Fruit fly (Drosophila melanogaster) whole organism: ENCODE results near the gene Polr1B.

Source experiments
- CG8478 ChIP-seq: fragments of >200 bp; optimal IDR thresholded peaks from 2 replicates; lab custom pipeline; 2018; ENCODE audit warnings: inconsistent platforms
- Dll ChIP-seq: fragments of >200 bp; optimal IDR thresholded peaks from 2 replicates; lab custom pipeline; 2017
- EcR ChIP-seq, 2 experiments: fragments of >200 bp; optimal IDR thresholded peaks; 2 replicates each; lab custom pipeline; 2017; ENCODE audit warnings: missing biosample characterization in 2 of 2, missing genetic modification characterization in 2 of 2, missing genetic modification reagents in 2 of 2
- pan ChIP-seq: fragments of >200 bp; optimal IDR thresholded peaks from 2 replicates; lab custom pipeline; 2017
- psq ChIP-seq: fragments of >200 bp; optimal IDR thresholded peaks from 2 replicates; lab custom pipeline; 2017
- usp ChIP-seq: fragments of >200 bp; optimal IDR thresholded peaks from 2 replicates; lab custom pipeline; 2017; ENCODE audit warnings: missing biosample characterization, missing genetic modification characterization, mixed read lengths

Polr1B gene

dm6 chr2L:392529-392928 lies 11.6 kb upstream of the Polr1B start:
- TF ChIP-seq Dll (lab: Kevin White, UChicago) (no peak), EcR (GFP tag; optimal IDR thresholded peaks at IDR 0.05; lab: Kevin White, UChicago) (no peak), psq (lab: Kevin White, UChicago) (no peak), CG8478 (lab: Kevin White, UChicago) (no peak), usp (no peak), pan (lab: Kevin White, UChicago) (no peak)

- TF ChIP-seq CG8478 (lab: Kevin White, UChicago) (no peak), EcR (GFP tag; optimal IDR thresholded peaks at IDR 0.05; lab: Kevin White, UChicago) (no peak), pan (lab: Kevin White, UChicago) (no peak), usp (no peak), psq (lab: Kevin White, UChicago) (no peak), Dll (lab: Kevin White, UChicago) (no peak)
Measured at dm6 chr2L:395366-396117, 8.5 kb upstream of the Polr1B start.

- no peak for TF ChIP-seq EcR (GFP tag; optimal IDR thresholded peaks at IDR 0.05; lab: Kevin White, UChicago)
- TF ChIP-seq pan (lab: Kevin White, UChicago), result no peak
- TF ChIP-seq usp, result no peak
- no peak for TF ChIP-seq Dll (lab: Kevin White, UChicago)
- no peak for TF ChIP-seq psq (lab: Kevin White, UChicago)
- TF ChIP-seq CG8478 (lab: Kevin White, UChicago), result no peak
Measured at dm6 chr2L:402098-402497, 2.0 kb upstream of the Polr1B start, which contains the start of gene CG4213. Gene CG4213 (minus strand): TSS chr2L:402198.

- TF ChIP-seq psq (lab: Kevin White, UChicago), result no peak
- no peak for TF ChIP-seq pan (lab: Kevin White, UChicago)
- TF ChIP-seq Dll (lab: Kevin White, UChicago), result no peak
Measured at dm6 chr2L:412931-413330, 8.8 kb downstream of the Polr1B start.

dm6 chr2L:413894-414293 lies 9.8 kb downstream of the Polr1B start:
- TF ChIP-seq usp, result no peak
- TF ChIP-seq Dll (lab: Kevin White, UChicago), result no peak
- TF ChIP-seq pan (lab: Kevin White, UChicago), result no peak
- TF ChIP-seq CG8478 (lab: Kevin White, UChicago), result no peak

dm6 chr2L:414593-415399 lies 10.7 kb downstream of the Polr1B start, which contains the start of the genes AP-2alpha and ebi:
Gene AP-2alpha (minus strand): TSS chr2L:414777.
Gene ebi (plus strand): TSS chr2L:415067.
- no peak for TF ChIP-seq EcR (GFP tag; optimal IDR thresholded peaks at IDR 0.05; lab: Kevin White, UChicago)
- no peak for TF ChIP-seq pan (lab: Kevin White, UChicago)
- TF ChIP-seq psq (lab: Kevin White, UChicago), result no peak
- no peak for TF ChIP-seq Dll (lab: Kevin White, UChicago)
- no peak for TF ChIP-seq usp
- no peak for TF ChIP-seq CG8478 (lab: Kevin White, UChicago)

dm6 chr2L:419620-420184 lies 15.6 kb downstream of the Polr1B start, which contains the start of the genes CG13690 and RpLP1:
Gene CG13690 (minus strand): TSS chr2L:419652.
Gene RpLP1 (plus strand): TSS chr2L:419952.
- TF ChIP-seq CG8478 (lab: Kevin White, UChicago), result no peak
- no peak for TF ChIP-seq EcR (GFP tag; optimal IDR thresholded peaks at IDR 0.05; lab: Kevin White, UChicago)
- TF ChIP-seq usp, result no peak
- no peak for TF ChIP-seq pan (lab: Kevin White, UChicago)
- no peak for TF ChIP-seq Dll (lab: Kevin White, UChicago)
- no peak for TF ChIP-seq psq (lab: Kevin White, UChicago)

- TF ChIP-seq Dll (lab: Kevin White, UChicago), result no peak
- TF ChIP-seq psq (lab: Kevin White, UChicago), result no peak
- no peak for TF ChIP-seq CG8478 (lab: Kevin White, UChicago)
- TF ChIP-seq pan (lab: Kevin White, UChicago), result no peak
- no peak for TF ChIP-seq EcR (GFP tag; optimal IDR thresholded peaks at IDR 0.05; lab: Kevin White, UChicago)
- TF ChIP-seq usp, result no peak
Measured at dm6 chr2L:421119-421821, 17.2 kb downstream of the Polr1B start, which contains the start of the genes CG11885 and CG13692. Gene CG11885 (minus strand): TSS chr2L:421450. Gene CG13692 (plus strand): TSS chr2L:421771.

dm6 chr2L:422573-422972 lies 18.5 kb downstream of the Polr1B start, which contains the start of gene BBS8:
Gene BBS8 (plus strand): TSS chr2L:422873.
- TF ChIP-seq pan (lab: Kevin White, UChicago) (no peak), EcR (GFP tag; optimal IDR thresholded peaks at IDR 0.05; lab: Kevin White, UChicago) (no peak), Dll (lab: Kevin White, UChicago) (no peak), psq (lab: Kevin White, UChicago) (no peak), usp (no peak), CG8478 (lab: Kevin White, UChicago) (no peak)

dm6 chr2L:423160-423559 lies 19.1 kb downstream of the Polr1B start:
- TF ChIP-seq pan (lab: Kevin White, UChicago) (no peak), usp (no peak), Dll (lab: Kevin White, UChicago) (no peak), EcR (GFP tag; optimal IDR thresholded peaks at IDR 0.05; lab: Kevin White, UChicago) (no peak), CG8478 (lab: Kevin White, UChicago) (no peak), psq (lab: Kevin White, UChicago) (no peak)
